Worm (Caenorhabditis elegans) whole organism, L1 larva: ENCODE data around the gene unc-84.

Experiments
- Y116A8C.19 ChIP-seq: sonication (generic microtip); optimal IDR thresholded peaks from 2 replicates; lab custom pipeline; 2016; ENCODE audit warnings: missing compliant biosample characterization, missing genetic modification characterization, borderline replicate concordance
- blmp-1 ChIP-seq: fragments of 150-350 bp; optimal IDR thresholded peaks from 2 replicates; lab custom pipeline; 2014; ENCODE audit warnings: missing biosample characterization, missing genetic modification characterization
- ces-1 ChIP-seq: fragments of 150-350 bp; optimal IDR thresholded peaks from 2 replicates; lab custom pipeline; 2014; ENCODE audit warnings: missing biosample characterization, missing genetic modification reagents, missing genetic modification characterization
- dpl-1 ChIP-seq, 3 experiments: fragments of 150-350 bp in 2 of 3; sonication (generic microtip) in 1 of 3; optimal IDR thresholded peaks; 2 replicates each; lab custom pipeline; 2014 to 2017; ENCODE audit warnings: missing biosample characterization in 3 of 3, missing genetic modification characterization in 3 of 3, missing genetic modification reagents in 3 of 3
- lin-13 ChIP-seq: fragments of 150-350 bp; optimal IDR thresholded peaks from 2 replicates; lab custom pipeline; 2014; ENCODE audit warnings: missing biosample characterization, missing genetic modification reagents, missing genetic modification characterization
- mdl-1 ChIP-seq, 2 experiments: fragments of 150-350 bp; optimal IDR thresholded peaks; 2 replicates each; lab custom pipeline; 2014 to 2017; ENCODE audit warnings: missing biosample characterization in 2 of 2, missing genetic modification characterization in 2 of 2, inconsistent platforms in 1 of 2
- zag-1 ChIP-seq: fragments of 150-350 bp; optimal IDR thresholded peaks from 2 replicates; lab custom pipeline; 2014; ENCODE audit warnings: missing biosample characterization, missing genetic modification characterization

DNA sequence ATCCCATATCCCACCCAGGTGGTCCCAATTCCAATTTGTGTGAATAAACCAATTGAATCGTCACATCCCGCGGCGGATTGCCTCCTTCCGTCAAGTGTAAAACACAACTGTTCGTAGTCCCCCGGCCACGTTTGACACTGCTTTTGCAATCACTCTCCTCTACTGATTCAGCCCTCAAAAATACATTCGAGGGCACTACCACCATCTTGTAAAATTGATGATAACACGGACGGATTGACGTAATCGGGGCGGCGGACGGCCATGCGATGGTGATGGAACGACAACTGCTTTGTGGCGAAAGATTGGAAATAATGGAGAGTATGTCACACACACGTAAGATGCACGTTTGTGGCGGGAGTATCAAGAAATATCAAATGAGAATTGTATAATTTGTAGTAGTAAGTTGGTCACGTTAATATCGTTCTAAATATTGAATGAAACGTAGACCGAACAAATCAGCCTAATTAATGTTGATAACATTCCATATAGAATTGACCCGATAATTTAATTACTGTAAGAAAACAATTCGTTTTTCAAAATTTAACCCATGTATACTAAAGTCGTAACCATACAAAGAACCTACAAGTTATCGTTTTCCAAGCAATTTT is 53.9 kb downstream of the unc-84 start:
- peak in 1 of 2 experiments; percentile 3 for TF ChIP-seq mdl-1 (tag; optimal IDR thresholded peaks at IDR 0.05; lab: Kevin White, UChicago)
- TF ChIP-seq lin-13 (GFP tag; lab: Kevin White, UChicago), result no peak
- no peak for TF ChIP-seq dpl-1 (GFP tag; optimal IDR thresholded peaks at IDR 0.05; lab: Kevin White, UChicago)
- TF ChIP-seq zag-1, result no peak
- TF ChIP-seq Y116A8C.19 (tag; lab: Kevin White, UChicago), result no peak
- TF ChIP-seq ces-1 (GFP tag; lab: Kevin White, UChicago), result no peak
- no peak for TF ChIP-seq blmp-1 (tag; lab: Kevin White, UChicago)
